Worm (Caenorhabditis elegans) whole organism, L2 larva: ENCODE measurements around the gene F15A4.2.

Experiments
- ZK546.5 ChIP-seq: sonication (generic microtip); optimal IDR thresholded peaks from 2 replicates; lab custom pipeline; 2017; ENCODE audit warnings: missing biosample characterization, missing genetic modification characterization
- aly-2 ChIP-seq: fragments of 150-350 bp; optimal IDR thresholded peaks from 2 replicates; lab custom pipeline; 2014; ENCODE audit warnings: missing biosample characterization, missing genetic modification characterization
- ceh-82 ChIP-seq: fragments of 150-350 bp; optimal IDR thresholded peaks from 2 replicates; lab custom pipeline; 2014; ENCODE audit warnings: missing biosample characterization, missing genetic modification characterization
- lin-13 ChIP-seq: fragments of 150-350 bp; optimal IDR thresholded peaks from 2 replicates; lab custom pipeline; 2014; ENCODE audit warnings: missing biosample characterization, missing genetic modification reagents, missing genetic modification characterization
- lin-39 ChIP-seq: fragments of 150-350 bp; optimal IDR thresholded peaks from 2 replicates; lab custom pipeline; 2014; ENCODE audit warnings: missing biosample characterization, missing genetic modification reagents, missing genetic modification characterization
- nhr-237 ChIP-seq: fragments of 150-350 bp; optimal IDR thresholded peaks from 2 replicates; lab custom pipeline; 2014; ENCODE audit warnings: missing biosample characterization, missing genetic modification characterization
- nhr-6 ChIP-seq: fragments of 150-350 bp; optimal IDR thresholded peaks from 2 replicates; lab custom pipeline; 2014; ENCODE audit warnings: missing biosample characterization, missing genetic modification characterization
- unc-55 ChIP-seq: fragments of 150-350 bp; sonication (generic microtip); optimal IDR thresholded peaks from 3 replicates; lab custom pipeline; 2014; ENCODE audit warnings: missing biosample characterization, missing genetic modification reagents, missing genetic modification characterization
- ztf-11 ChIP-seq: sonication (generic microtip); optimal IDR thresholded peaks from 2 replicates; lab custom pipeline; 2017; ENCODE audit warnings: missing biosample characterization, missing genetic modification characterization
- ztf-4 ChIP-seq: fragments of 150-350 bp; optimal IDR thresholded peaks from 2 replicates; lab custom pipeline; 2014; ENCODE audit warnings: missing biosample characterization, missing genetic modification characterization

- TF ChIP-seq ztf-11 (tag; lab: Kevin White, UChicago) (no peak), lin-39 (no peak), ztf-4 (tag; lab: Kevin White, UChicago) (no peak), unc-55 (GFP tag; lab: Kevin White, UChicago) (no peak), nhr-6 (no peak), lin-13 (GFP tag; lab: Kevin White, UChicago) (no peak), ZK546.5 (tag; lab: Kevin White, UChicago) (no peak), aly-2 (tag; lab: Kevin White, UChicago) (no peak), nhr-237 (no peak), ceh-82 (tag; lab: Kevin White, UChicago) (no peak)
These were observed 27.6 kb downstream of the F15A4.2 start, which contains the start of gene T21B4.15 for ce11 chrII:12489903-12490302.
